Fruit fly (Drosophila melanogaster) whole organism, adult: ENCODE measurements around the gene CG33272.

Experiments
- CG11617 ChIP-seq: fragments of 200-800 bp; sonication (Bioruptor generic); optimal IDR thresholded peaks from 2 replicates; lab custom pipeline; 2017; ENCODE audit warnings: mild to moderate bottlenecking, missing biosample characterization, missing genetic modification reagents, missing genetic modification characterization
- CG12768 ChIP-seq: fragments of 200-800 bp; sonication (Bioruptor generic); optimal IDR thresholded peaks from 2 replicates; lab custom pipeline; 2017; ENCODE audit warnings: missing biosample characterization, missing genetic modification characterization, mild to moderate bottlenecking, moderate library complexity, missing genetic modification reagents
- CG14711 ChIP-seq: fragments of 200-800 bp; sonication (Bioruptor generic); optimal IDR thresholded peaks from 2 replicates; lab custom pipeline; 2018; ENCODE audit warnings: missing biosample characterization, mild to moderate bottlenecking, missing genetic modification characterization, moderate library complexity
- CG1620 ChIP-seq: fragments of 200-800 bp; sonication (Bioruptor generic); optimal IDR thresholded peaks from 2 replicates; lab custom pipeline; 2016; ENCODE audit warnings: missing biosample characterization, missing genetic modification characterization
- CG33017 ChIP-seq: fragments of 200-800 bp; sonication (Bioruptor generic); optimal IDR thresholded peaks from 2 replicates; lab custom pipeline; 2018; ENCODE audit warnings: missing biosample characterization, mild to moderate bottlenecking, missing genetic modification characterization, moderate library complexity
- CG5204 ChIP-seq: fragments of 200-800 bp; sonication (Bioruptor generic); optimal IDR thresholded peaks from 2 replicates; lab custom pipeline; 2016; ENCODE audit warnings: missing biosample characterization, missing genetic modification characterization
- CG7045 ChIP-seq: fragments of 200-800 bp; sonication (Bioruptor generic); optimal IDR thresholded peaks from 2 replicates; lab custom pipeline; 2017; ENCODE audit warnings: missing biosample characterization, mild to moderate bottlenecking, missing genetic modification characterization
- CG7101 ChIP-seq: fragments of 200-800 bp; sonication (Bioruptor generic); optimal IDR thresholded peaks from 2 replicates; lab custom pipeline; 2018; ENCODE audit warnings: missing biosample characterization, mild to moderate bottlenecking, missing genetic modification characterization, moderate library complexity
- Clk ChIP-seq: fragments of 200-800 bp; sonication (Bioruptor generic); optimal IDR thresholded peaks from 2 replicates; lab custom pipeline; 2017; ENCODE audit warnings: missing biosample characterization, missing genetic modification characterization
- Crg-1 ChIP-seq: fragments of 200-800 bp; sonication (Bioruptor generic); optimal IDR thresholded peaks from 2 replicates; lab custom pipeline; 2016; ENCODE audit warnings: missing biosample characterization, missing genetic modification characterization
- Hr96 ChIP-seq: fragments of 200-800 bp; sonication (Bioruptor generic); optimal IDR thresholded peaks from 2 replicates; lab custom pipeline; 2016; ENCODE audit warnings: missing biosample characterization, missing genetic modification characterization
- Mnt ChIP-seq: fragments of 200-800 bp; sonication (Bioruptor generic); optimal IDR thresholded peaks from 2 replicates; lab custom pipeline; 2016; ENCODE audit warnings: missing biosample characterization, mild to moderate bottlenecking, missing genetic modification characterization
- bab1 ChIP-seq: fragments of 200-800 bp; sonication (Bioruptor generic); optimal IDR thresholded peaks from 3 replicates; lab custom pipeline; 2019; ENCODE audit warnings: missing biosample characterization, mild to moderate bottlenecking, missing genetic modification characterization, moderate library complexity
- cic ChIP-seq: fragments of 200-800 bp; sonication (Bioruptor generic); optimal IDR thresholded peaks from 2 replicates; lab custom pipeline; 2017; ENCODE audit warnings: missing biosample characterization, mild to moderate bottlenecking, missing genetic modification characterization, moderate library complexity
- cnc ChIP-seq, 2 experiments: fragments of >200 bp; optimal IDR thresholded peaks; 2 replicates each; lab custom pipeline; 2017
- kay ChIP-seq: fragments of 200-800 bp; sonication (Bioruptor generic); peaks from one replicate; lab custom pipeline; 2016; ENCODE audit warnings: missing biosample characterization, missing genetic modification characterization, borderline replicate concordance
- ovo ChIP-seq: fragments of 200-800 bp; sonication (Bioruptor generic); optimal IDR thresholded peaks from 2 replicates; lab custom pipeline; 2016; ENCODE audit warnings: missing biosample characterization, missing genetic modification characterization
- pad ChIP-seq: fragments of 200-800 bp; sonication (Bioruptor generic); optimal IDR thresholded peaks from 3 replicates; lab custom pipeline; 2017; ENCODE audit warnings: missing biosample characterization, missing genetic modification characterization, mild to moderate bottlenecking, moderate library complexity, missing genetic modification reagents
- tj ChIP-seq: fragments of 200-800 bp; sonication (Bioruptor generic); optimal IDR thresholded peaks from 3 replicates; lab custom pipeline; 2017; ENCODE audit warnings: missing biosample characterization, mild to moderate bottlenecking, missing genetic modification characterization, moderate library complexity
- toe ChIP-seq: fragments of 200-800 bp; sonication (Bioruptor generic); optimal IDR thresholded peaks from 2 replicates; lab custom pipeline; 2016; ENCODE audit warnings: missing biosample characterization, missing genetic modification characterization

CG33272 gene

dm6 chr3L:11536767-11537419 lies 26.5 kb upstream of the CG33272 start:
- peak; percentile 89 for TF ChIP-seq kay (GFP tag; lab: Kevin White, UChicago)
- TF ChIP-seq tj, result peak; percentile 81
- no peak for TF ChIP-seq CG14711
- no peak for TF ChIP-seq CG33017
- no peak for TF ChIP-seq CG7101
- no peak for TF ChIP-seq CG7045 (GFP tag; lab: Kevin White, UChicago)
- no peak for TF ChIP-seq cnc (optimal IDR thresholded peaks at IDR 0.05; lab: Kevin White, UChicago)
- TF ChIP-seq Clk, result no peak

dm6 chr3L:11536132-11536531 lies 25.7 kb upstream of the CG33272 start:
- TF ChIP-seq CG11617 (GFP tag; lab: Kevin White, UChicago) (no peak), CG7045 (GFP tag; lab: Kevin White, UChicago) (no peak)

DNA sequence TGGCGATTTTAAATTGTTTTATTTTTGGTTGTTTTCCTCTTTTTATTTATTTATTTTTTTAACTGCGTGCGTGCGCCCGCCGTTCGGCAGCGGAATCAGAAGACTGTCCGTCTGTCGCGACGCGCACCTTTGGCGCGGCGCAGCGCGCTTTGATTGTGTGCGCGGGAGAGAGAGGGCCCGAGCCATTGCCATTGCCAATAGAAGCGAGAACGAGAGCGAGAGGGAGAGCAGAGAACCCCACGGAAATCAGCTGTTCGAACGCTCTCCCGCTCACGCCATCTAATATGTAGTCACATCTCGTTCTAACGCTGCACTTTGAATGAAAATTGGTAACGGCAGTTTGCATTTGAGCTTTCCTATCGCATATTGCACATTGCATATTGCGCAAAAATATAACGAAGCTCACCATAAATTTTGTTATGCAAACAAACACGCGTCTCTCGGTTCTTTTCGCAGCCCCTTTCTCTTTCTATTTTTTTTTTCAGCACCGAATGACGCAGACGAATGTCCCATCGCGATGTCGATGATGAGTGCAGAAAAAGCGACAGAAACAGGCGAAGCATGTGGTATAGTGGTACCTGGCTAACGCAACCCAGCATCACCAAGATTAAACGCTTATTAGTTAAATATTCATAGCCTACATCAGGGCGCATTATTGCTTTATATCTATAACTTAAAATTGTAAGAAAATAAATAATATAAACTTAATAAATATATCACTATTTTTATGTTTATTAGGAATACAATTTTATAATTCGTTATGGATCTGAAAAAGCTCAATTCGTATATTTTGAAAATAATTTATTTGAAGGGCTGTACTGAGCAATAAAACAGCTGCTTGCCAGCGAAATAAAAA lies 24.2 kb upstream of the CG33272 start:
- TF ChIP-seq ovo (GFP tag; lab: Kevin White, UChicago), result peak; percentile 71
- peak; percentile 20 for TF ChIP-seq Mnt (GFP tag; lab: Kevin White, UChicago)
- no peak for TF ChIP-seq cnc (optimal IDR thresholded peaks at IDR 0.05; lab: Kevin White, UChicago)
- peak; percentile 70 for TF ChIP-seq tj
- TF ChIP-seq cic (GFP tag; lab: Kevin White, UChicago), result peak; percentile 44
- TF ChIP-seq toe (GFP tag; lab: Kevin White, UChicago), result peak; percentile 18
- TF ChIP-seq CG7045 (GFP tag; lab: Kevin White, UChicago), result no peak
- TF ChIP-seq kay (GFP tag; lab: Kevin White, UChicago), result peak; percentile 97
- no peak for TF ChIP-seq CG7101
- peak; percentile 55 for TF ChIP-seq CG1620
- TF ChIP-seq CG11617 (GFP tag; lab: Kevin White, UChicago), result no peak
- TF ChIP-seq CG5204, result no peak
- peak; percentile 61 for TF ChIP-seq Clk
- no peak for TF ChIP-seq CG14711
- no peak for TF ChIP-seq Hr96 (GFP tag; lab: Kevin White, UChicago)
- TF ChIP-seq CG12768 (GFP tag; lab: Kevin White, UChicago), result peak; percentile 49
- TF ChIP-seq pad (GFP tag; lab: Kevin White, UChicago), result no peak
- peak; percentile 23 for TF ChIP-seq CG33017
- TF ChIP-seq bab1 (GFP tag; lab: Kevin White, UChicago), result no peak
- TF ChIP-seq Crg-1, result no peak

DNA sequence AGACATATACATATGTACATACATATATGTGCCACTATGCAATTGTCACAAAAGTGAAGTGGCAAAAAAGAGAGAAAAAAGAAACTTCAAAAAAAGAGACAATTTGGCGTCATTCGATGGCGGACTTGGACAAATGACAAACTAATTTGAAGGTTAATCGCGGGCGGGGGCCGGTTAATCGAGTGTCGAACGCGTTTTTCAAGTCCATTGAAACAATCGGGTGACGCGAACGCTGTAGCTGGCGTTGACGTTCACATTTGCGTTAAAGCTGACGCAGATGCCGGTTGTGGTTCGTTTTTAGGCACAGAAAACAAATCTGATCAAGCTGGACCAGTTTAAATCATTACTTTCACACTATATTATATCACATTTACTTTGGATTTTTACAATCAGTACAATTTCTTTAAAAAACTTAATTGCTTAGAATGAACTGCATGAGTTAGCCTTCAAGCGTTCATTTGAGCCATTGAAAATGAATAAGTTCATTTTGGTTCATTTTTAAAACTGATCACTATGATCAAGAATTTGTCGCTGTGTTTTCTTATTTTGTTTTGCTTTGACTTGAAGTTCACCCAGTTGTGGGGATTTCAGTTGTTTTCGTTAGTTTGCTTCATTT lies 23.4 kb upstream of the CG33272 start:
- TF ChIP-seq ovo (GFP tag; lab: Kevin White, UChicago) (no peak), toe (GFP tag; lab: Kevin White, UChicago) (no peak), Hr96 (GFP tag; lab: Kevin White, UChicago) (no peak), cic (GFP tag; lab: Kevin White, UChicago) (no peak), kay (GFP tag; lab: Kevin White, UChicago) (no peak), tj (no peak), Clk (no peak)

DNA sequence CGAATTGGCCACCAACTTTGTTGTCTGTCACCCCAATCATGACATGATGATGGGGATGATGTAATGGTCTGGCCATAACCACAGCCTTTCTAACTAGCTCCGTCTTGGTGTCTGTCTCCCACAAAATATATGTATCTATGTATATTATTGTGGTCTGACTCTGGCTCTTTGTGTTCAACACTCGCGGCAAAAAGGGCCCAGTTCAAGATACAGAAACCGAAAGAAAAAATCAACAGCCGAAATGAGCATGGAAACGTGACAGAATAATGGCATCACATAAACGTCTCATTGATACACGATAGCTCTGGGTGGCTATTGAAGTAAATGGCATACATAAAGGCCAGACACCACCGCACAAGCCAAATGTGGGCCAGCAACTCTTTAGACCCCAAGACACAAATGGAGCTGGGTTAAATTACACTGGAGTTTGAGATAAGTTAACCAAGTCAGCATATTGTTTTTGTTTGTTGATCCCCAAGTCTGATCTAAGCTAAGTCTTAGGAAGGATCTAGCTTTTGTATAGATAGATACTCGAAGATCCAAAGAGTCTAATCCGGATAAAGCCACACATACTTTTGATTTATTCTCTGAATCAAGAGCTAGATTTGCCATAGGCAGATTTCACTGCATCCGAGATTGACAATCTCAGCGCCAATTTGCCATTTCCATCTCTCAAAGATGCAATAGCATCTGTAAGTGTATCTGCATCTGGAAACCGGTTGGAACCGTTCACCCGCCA lies 21.8 kb upstream of the CG33272 start:
- TF ChIP-seq CG1620, result no peak
- TF ChIP-seq tj, result peak; percentile 47

dm6 chr3L:11531300-11531699 lies 20.9 kb upstream of the CG33272 start:
- TF ChIP-seq cnc (optimal IDR thresholded peaks at IDR 0.05; lab: Kevin White, UChicago) (no peak), CG7045 (GFP tag; lab: Kevin White, UChicago) (no peak), CG7101 (no peak), CG14711 (no peak), CG11617 (GFP tag; lab: Kevin White, UChicago) (no peak), bab1 (GFP tag; lab: Kevin White, UChicago) (no peak), CG33017 (peak; percentile 30), Clk (peak; percentile 4), cic (GFP tag; lab: Kevin White, UChicago) (peak; percentile 79), CG1620 (no peak), toe (GFP tag; lab: Kevin White, UChicago) (no peak), Hr96 (GFP tag; lab: Kevin White, UChicago) (no peak), CG12768 (GFP tag; lab: Kevin White, UChicago) (peak; percentile 69), Crg-1 (no peak), CG5204 (no peak), kay (GFP tag; lab: Kevin White, UChicago) (peak; percentile 23), Mnt (GFP tag; lab: Kevin White, UChicago) (peak; percentile 22)
